Fruit fly (Drosophila melanogaster) whole organism, embryonic: Measurements from ENCODE around the gene ara.

ENCODE experiments used
- Aef1 ChIP-seq: fragments of 200-800 bp; sonication (Bioruptor generic); IDR thresholded peaks from 3 replicates; pipeline ENCODE4 v1.3.6; 2022; ENCODE audit warnings: missing biosample characterization, missing genetic modification characterization
- Atf3 ChIP-seq: fragments of 200-800 bp; sonication (Bioruptor generic); optimal IDR thresholded peaks from 3 replicates; lab custom pipeline; 2016; ENCODE audit warnings: missing biosample characterization, missing genetic modification characterization
- Bteb2 ChIP-seq: fragments of 200-800 bp; sonication (Bioruptor generic); optimal IDR thresholded peaks from 2 replicates; lab custom pipeline; 2016; ENCODE audit warnings: missing biosample characterization, missing genetic modification characterization
- CG10267 ChIP-seq: fragments of 200-800 bp; sonication (Bioruptor generic); optimal IDR thresholded peaks from 2 replicates; lab custom pipeline; 2018; ENCODE audit warnings: missing biosample characterization, mild to moderate bottlenecking, missing genetic modification characterization, moderate library complexity
- CG12071 ChIP-seq: fragments of 200-800 bp; sonication (Bioruptor generic); optimal IDR thresholded peaks from 3 replicates; lab custom pipeline; 2018; ENCODE audit warnings: missing biosample characterization, mild to moderate bottlenecking, missing genetic modification characterization
- CG14441 ChIP-seq: fragments of 200-800 bp; sonication (Bioruptor generic); IDR thresholded peaks from 2 replicates; pipeline ENCODE4 v1.3.6; 2022; ENCODE audit warnings: missing biosample characterization, missing genetic modification characterization
- CG15696 ChIP-seq: fragments of 200-800 bp; sonication (Bioruptor generic); optimal IDR thresholded peaks from 2 replicates; lab custom pipeline; 2019; ENCODE audit warnings: missing biosample characterization, mild to moderate bottlenecking, missing genetic modification characterization, moderate library complexity
- CG1603 ChIP-seq: fragments of 200-800 bp; sonication (Bioruptor generic); optimal IDR thresholded peaks from 2 replicates; lab custom pipeline; 2019; ENCODE audit warnings: missing biosample characterization, mild to moderate bottlenecking, missing genetic modification characterization, moderate library complexity
- CG17359 ChIP-seq: fragments of 200-800 bp; sonication (Bioruptor generic); optimal IDR thresholded peaks from 3 replicates; lab custom pipeline; 2018; ENCODE audit warnings: missing biosample characterization, mild to moderate bottlenecking, missing genetic modification characterization, moderate library complexity
- CG2199 ChIP-seq: fragments of 200-800 bp; sonication (Bioruptor generic); IDR thresholded peaks from 3 replicates; pipeline ENCODE4 v1.3.6; 2022; ENCODE audit warnings: missing biosample characterization, missing genetic modification characterization
- CG2875 ChIP-seq: fragments of 200-800 bp; sonication (Bioruptor generic); optimal IDR thresholded peaks from 2 replicates; lab custom pipeline; 2017; ENCODE audit warnings: missing biosample characterization, mild to moderate bottlenecking, missing genetic modification characterization, missing genetic modification reagents
- CG30403 ChIP-seq: fragments of 200-800 bp; sonication (Bioruptor generic); optimal IDR thresholded peaks from 3 replicates; lab custom pipeline; 2016; ENCODE audit warnings: missing biosample characterization, missing genetic modification characterization
- CG30431 ChIP-seq: fragments of 200-800 bp; sonication (Bioruptor generic); optimal IDR thresholded peaks from 2 replicates; lab custom pipeline; 2017; ENCODE audit warnings: missing biosample characterization, missing genetic modification characterization
- CG34224 ChIP-seq: fragments of 200-800 bp; sonication (Bioruptor generic); IDR thresholded peaks from 3 replicates; pipeline ENCODE4 v1.3.6; 2022; ENCODE audit warnings: missing biosample characterization, missing genetic modification characterization; ENCODE audit not compliant: partially characterized antibody
- CG4404 ChIP-seq: fragments of 200-800 bp; sonication (Bioruptor generic); IDR thresholded peaks from 2 replicates; pipeline ENCODE4 v1.3.6; 2022; ENCODE audit warnings: missing biosample characterization, missing genetic modification characterization
- CG9609 ChIP-seq: fragments of 200-800 bp; sonication (Bioruptor generic); optimal IDR thresholded peaks from 3 replicates; lab custom pipeline; 2016; ENCODE audit warnings: missing biosample characterization, missing genetic modification characterization
- CTCF ChIP-seq: fragments of 200-800 bp; sonication (Bioruptor generic); optimal IDR thresholded peaks from 2 replicates; lab custom pipeline; 2017; ENCODE audit warnings: missing biosample characterization, mild to moderate bottlenecking, missing genetic modification characterization, moderate library complexity
- CkIIα-i1 ChIP-seq: fragments of 200-800 bp; sonication (Bioruptor generic); IDR thresholded peaks from 2 replicates; pipeline ENCODE4 v1.3.6; 2022; ENCODE audit warnings: missing biosample characterization, missing genetic modification characterization
- Dip2 ChIP-seq: fragments of 200-800 bp; sonication (Bioruptor generic); IDR thresholded peaks from 2 replicates; pipeline ENCODE4 v1.3.6; 2022; ENCODE audit warnings: missing biosample characterization, missing genetic modification characterization
- Dp ChIP-seq: fragments of 200-800 bp; sonication (Bioruptor generic); optimal IDR thresholded peaks from 2 replicates; lab custom pipeline; 2018; ENCODE audit warnings: missing biosample characterization, mild to moderate bottlenecking, missing genetic modification characterization, moderate library complexity
- E2f2 ChIP-seq: fragments of 200-800 bp; sonication (Bioruptor generic); IDR thresholded peaks from 2 replicates; pipeline ENCODE4 v1.3.6; 2022; ENCODE audit warnings: missing biosample characterization, missing genetic modification characterization
- Gsc ChIP-seq: fragments of 200-800 bp; sonication (Bioruptor generic); IDR thresholded peaks from 2 replicates; pipeline ENCODE4 v1.3.6; 2022; ENCODE audit warnings: missing biosample characterization, missing genetic modification characterization
- Nf-YA ChIP-seq: fragments of 200-800 bp; sonication (Bioruptor generic); IDR thresholded peaks from 2 replicates; pipeline ENCODE4 v1.3.6; 2022; ENCODE audit warnings: missing biosample characterization, missing genetic modification characterization
- PHDP ChIP-seq: fragments of 200-800 bp; sonication (Bioruptor generic); optimal IDR thresholded peaks from 3 replicates; lab custom pipeline; 2018; ENCODE audit warnings: missing biosample characterization, mild to moderate bottlenecking, missing genetic modification characterization, moderate library complexity
- Trl ChIP-seq, 3 experiments: fragments of >200 bp in 2 of 3; fragments of 200-800 bp in 1 of 3; sonication (Bioruptor generic) in 1 of 3; optimal IDR thresholded peaks; 2 replicates in 1 of 3; 3 replicates in 2 of 3; lab custom pipeline; 2016 to 2017; ENCODE audit warnings: missing biosample characterization in 1 of 3, missing genetic modification characterization in 1 of 3
- abd-A ChIP-seq: fragments of 200-800 bp; sonication (Bioruptor generic); optimal IDR thresholded peaks from 3 replicates; lab custom pipeline; 2019; ENCODE audit warnings: missing biosample characterization, mild to moderate bottlenecking, missing genetic modification characterization, moderate library complexity
- caup ChIP-seq: fragments of 200-800 bp; sonication (Bioruptor generic); optimal IDR thresholded peaks from 3 replicates; lab custom pipeline; 2017; ENCODE audit warnings: missing biosample characterization, mild to moderate bottlenecking, missing genetic modification characterization, moderate library complexity; ENCODE audit not compliant: severe bottlenecking
- chinmo ChIP-seq: fragments of 200-800 bp; sonication (Bioruptor generic); IDR thresholded peaks from 4 replicates; pipeline ENCODE4 v1.3.6; 2022; ENCODE audit warnings: missing biosample characterization, missing genetic modification characterization; ENCODE audit not compliant: partially characterized antibody
- dm ChIP-seq: fragments of 200-800 bp; sonication (Bioruptor generic); optimal IDR thresholded peaks from 3 replicates; lab custom pipeline; 2016; ENCODE audit warnings: missing biosample characterization, missing genetic modification characterization
- eve ChIP-seq, 2 experiments: fragments of >200 bp; optimal IDR thresholded peaks; 2 replicates each; lab custom pipeline; 2017; ENCODE audit warnings: missing biosample characterization in 2 of 2, missing genetic modification characterization in 2 of 2
- her ChIP-seq: fragments of 200-800 bp; sonication (Bioruptor generic); optimal IDR thresholded peaks from 2 replicates; lab custom pipeline; 2016; ENCODE audit warnings: missing biosample characterization, missing genetic modification characterization
- hth ChIP-seq: fragments of >200 bp; optimal IDR thresholded peaks from 2 replicates; lab custom pipeline; 2017; ENCODE audit warnings: inconsistent platforms
- ken ChIP-seq: fragments of 200-800 bp; sonication (Bioruptor generic); IDR thresholded peaks from 3 replicates; pipeline ENCODE4 v1.3.6; 2022; ENCODE audit warnings: missing biosample characterization, missing genetic modification characterization
- kni ChIP-seq: fragments of 200-800 bp; sonication (Bioruptor generic); optimal IDR thresholded peaks from 3 replicates; lab custom pipeline; 2017; ENCODE audit warnings: mild to moderate bottlenecking, missing biosample characterization, missing genetic modification reagents, missing genetic modification characterization
- slbo ChIP-seq: fragments of 200-800 bp; sonication (Bioruptor generic); IDR thresholded peaks from 2 replicates; pipeline ENCODE4 v1.3.6; 2022; ENCODE audit warnings: missing biosample characterization, missing genetic modification characterization
- sob ChIP-seq: fragments of 200-800 bp; sonication (Bioruptor generic); IDR thresholded peaks from 2 replicates; pipeline ENCODE4 v1.3.6; 2022; ENCODE audit warnings: missing biosample characterization, missing genetic modification characterization
- stwl ChIP-seq: fragments of 200-800 bp; sonication (Bioruptor generic); optimal IDR thresholded peaks from 3 replicates; lab custom pipeline; 2018; ENCODE audit warnings: missing biosample characterization, mild to moderate bottlenecking, missing genetic modification characterization, moderate library complexity
- tap ChIP-seq: fragments of 200-800 bp; optimal IDR thresholded peaks from 3 replicates; lab custom pipeline; 2019; ENCODE audit warnings: missing biosample characterization, mild to moderate bottlenecking, missing genetic modification characterization, moderate library complexity
- tgo ChIP-seq: fragments of 200-800 bp; sonication (Bioruptor generic); IDR thresholded peaks from 3 replicates; pipeline ENCODE4 v1.3.6; 2022; ENCODE audit warnings: missing biosample characterization, missing genetic modification characterization
- tin ChIP-seq: fragments of 200-800 bp; sonication (Bioruptor generic); optimal IDR thresholded peaks from 3 replicates; lab custom pipeline; 2016; ENCODE audit warnings: missing biosample characterization, missing genetic modification characterization
- trh ChIP-seq: fragments of 200-800 bp; sonication (Bioruptor generic); optimal IDR thresholded peaks from 2 replicates; lab custom pipeline; 2016; ENCODE audit warnings: missing biosample characterization, missing genetic modification characterization
- tup ChIP-seq: fragments of 200-800 bp; sonication (Bioruptor generic); optimal IDR thresholded peaks from 2 replicates; lab custom pipeline; 2016; ENCODE audit warnings: missing biosample characterization, mild to moderate bottlenecking, missing genetic modification characterization, moderate library complexity
- yki ChIP-seq: fragments of >200 bp; optimal IDR thresholded peaks from 3 replicates; lab custom pipeline; 2018
- zen2 ChIP-seq: fragments of 200-800 bp; sonication (Bioruptor generic); IDR thresholded peaks from 3 replicates; pipeline ENCODE4 v1.3.6; 2022; ENCODE audit warnings: missing biosample characterization, missing genetic modification characterization; ENCODE audit not compliant: partially characterized antibody
- zfh2 ChIP-seq: fragments of 200-800 bp; sonication (Bioruptor generic); optimal IDR thresholded peaks from 2 replicates; lab custom pipeline; 2016; ENCODE audit warnings: missing biosample characterization, missing genetic modification characterization

The ara gene

dm6 chr3L:12572366-12572765 lies 8.1 kb upstream of the ara start, which contains the start of gene sowah (continued):
- TF ChIP-seq yki (lab: Kevin White, UChicago) (no peak), trh (GFP tag; lab: Kevin White, UChicago) (peak; percentile 27), her (no peak), caup (peak; percentile 39), CG1603 (tag; lab: Kevin White, UChicago) (peak; percentile 76), stwl (tag; lab: Kevin White, UChicago) (peak; percentile 99), kni (GFP tag; lab: Kevin White, UChicago) (no peak), tap (tag; lab: Kevin White, UChicago) (peak; percentile 31), Nf-YA (GFP tag; lab: Robert Waterston, UW) (no peak), CG2875 (no peak), zfh2 (GFP tag; lab: Kevin White, UChicago) (peak; percentile 32), dm (GFP tag; lab: Kevin White, UChicago) (peak; percentile 52), Bteb2 (GFP tag; lab: Kevin White, UChicago) (peak; percentile 11), CG2199 (peak; percentile 98), Trl (optimal IDR thresholded peaks at IDR 0.05; lab: Kevin White, UChicago) (no peak), Trl (GFP tag; optimal IDR thresholded peaks at IDR 0.05; lab: Kevin White, UChicago) (peak; percentile 35), Dip2 (GFP tag; lab: Robert Waterston, UW) (no peak), CkIIα-i1 (no peak), PHDP (tag; lab: Kevin White, UChicago) (peak; percentile 13), tin (peak; percentile 39), CG30431 (GFP tag; lab: Kevin White, UChicago) (no peak), CG15696 (tag; lab: Kevin White, UChicago) (peak; percentile 23), CG30403 (GFP tag; lab: Kevin White, UChicago) (peak; percentile 4), E2f2 (GFP tag; lab: Robert Waterston, UW) (peak; percentile 57), CG9609 (peak; percentile 63), hth (lab: Kevin White, UChicago) (no peak), CG12071 (GFP tag; lab: Kevin White, UChicago) (no peak), slbo (GFP tag; lab: Robert Waterston, UW) (peak; percentile 75), abd-A (tag; lab: Kevin White, UChicago) (no peak), Gsc (GFP tag; lab: Robert Waterston, UW) (no peak), Dp (GFP tag; lab: Kevin White, UChicago) (peak; percentile 47), Atf3 (GFP tag; lab: Kevin White, UChicago) (peak; percentile 55), tgo (0 out of 3 replicates have a peak, but pooled peaks have one; percentile 33), CG34224 (GFP tag; lab: Robert Waterston, UW) (peak; percentile 32; the same call in 1 of the 3 replicates), Aef1 (GFP tag; lab: Robert Waterston, UW) (peak; percentile 60), CG10267 (tag; lab: Kevin White, UChicago) (peak; percentile 58), CTCF (GFP tag; lab: Kevin White, UChicago) (peak; percentile 45), sob (GFP tag; lab: Robert Waterston, UW) (peak; percentile 55), CG17359 (tag; lab: Kevin White, UChicago) (peak; percentile 40), tup (GFP tag; lab: Kevin White, UChicago) (no peak), ken (GFP tag; lab: Robert Waterston, UW) (peak; percentile 68; the same call in 2 of the 3 replicates), zen2 (GFP tag; lab: Robert Waterston, UW) (no peak), eve (GFP tag; optimal IDR thresholded peaks at IDR 0.05; lab: Kevin White, UChicago) (no peak), CG4404 (GFP tag; lab: Robert Waterston, UW) (no peak), chinmo (GFP tag; lab: Robert Waterston, UW) (no peak), CG14441 (GFP tag; lab: Robert Waterston, UW) (no peak)
- TF ChIP-seq, all 482 proteins: peak for 254
